Worm (Caenorhabditis elegans) whole organism, late embryonic: ENCODE measurements around the gene fbxa-115.

ENCODE experiments used
- ama-1 ChIP-seq: fragments of 150-350 bp; optimal IDR thresholded peaks from 2 replicates; lab custom pipeline; 2014
- ceh-31 ChIP-seq: sonication (generic microtip); optimal IDR thresholded peaks from 2 replicates; lab custom pipeline; 2016; ENCODE audit warnings: missing genetic modification characterization, missing compliant biosample characterization
- ceh-9 ChIP-seq: sonication (generic microtip); optimal IDR thresholded peaks from 2 replicates; lab custom pipeline; 2016; ENCODE audit warnings: mild to moderate bottlenecking, missing genetic modification characterization, inconsistent platforms, missing compliant biosample characterization
- dmd-4 ChIP-seq: sonication (generic microtip); optimal IDR thresholded peaks from 2 replicates; lab custom pipeline; 2016; ENCODE audit warnings: borderline replicate concordance, missing genetic modification characterization, missing compliant biosample characterization
- dve-1 ChIP-seq: sonication (generic microtip); optimal IDR thresholded peaks from 2 replicates; lab custom pipeline; 2017; ENCODE audit warnings: antibody characterized with exemption, mild to moderate bottlenecking, missing genetic modification characterization, missing compliant biosample characterization
- elt-2 ChIP-seq: sonication (generic microtip); optimal IDR thresholded peaks from 2 replicates; lab custom pipeline; 2016; ENCODE audit warnings: missing genetic modification reagents, missing genetic modification characterization, missing compliant biosample characterization
- fax-1 ChIP-seq: sonication (generic microtip); optimal IDR thresholded peaks from 2 replicates; lab custom pipeline; 2016; ENCODE audit warnings: missing genotype, missing genetic modification characterization, missing compliant biosample characterization
- fkh-10 ChIP-seq: fragments of 150-350 bp; optimal IDR thresholded peaks from 2 replicates; lab custom pipeline; 2014; ENCODE audit warnings: missing biosample characterization, missing genetic modification reagents, missing genetic modification characterization
- fkh-6 ChIP-seq: sonication (generic microtip); optimal IDR thresholded peaks from 2 replicates; lab custom pipeline; 2016; ENCODE audit warnings: missing genetic modification characterization, missing compliant biosample characterization
- lin-11 ChIP-seq: fragments of 200-800 bp; sonication (Bioruptor generic); optimal IDR thresholded peaks from 2 replicates; lab custom pipeline; 2018; ENCODE audit warnings: mild to moderate bottlenecking, missing genetic modification characterization, missing compliant biosample characterization
- pat-9 ChIP-seq: fragments of 200-800 bp; sonication (Bioruptor generic); optimal IDR thresholded peaks from 2 replicates; lab custom pipeline; 2018; ENCODE audit warnings: mild to moderate bottlenecking, missing genetic modification characterization, moderate library complexity, missing compliant biosample characterization
- pha-4 ChIP-seq: fragments of 150-350 bp; optimal IDR thresholded peaks from 2 replicates; lab custom pipeline; 2018; ENCODE audit warnings: missing biosample characterization, missing genetic modification reagents, missing genetic modification characterization
- unc-86 ChIP-seq: sonication (generic microtip); optimal IDR thresholded peaks from 2 replicates; lab custom pipeline; 2016; ENCODE audit warnings: missing genetic modification characterization, missing compliant biosample characterization

ce11 chrV:20151855-20152254 is 40.1 kb downstream of the fbxa-115 start:
- TF ChIP-seq ama-1 (lab: Kevin White, UChicago) (no peak), ceh-31 (no peak), lin-11 (no peak), pha-4 (tag; lab: Kevin White, UChicago) (no peak), dmd-4 (no peak), fax-1 (tag; lab: Kevin White, UChicago) (no peak), dve-1 (tag; lab: Kevin White, UChicago) (no peak), fkh-6 (tag; lab: Kevin White, UChicago) (no peak), elt-2 (tag; lab: Kevin White, UChicago) (no peak), ceh-9 (tag; lab: Kevin White, UChicago) (no peak), fkh-10 (GFP tag; lab: Kevin White, UChicago) (no peak), unc-86 (tag; lab: Kevin White, UChicago) (no peak), pat-9 (tag; lab: Kevin White, UChicago) (no peak)
